Worm (Caenorhabditis elegans): ENCODE results near the gene copd-1.

DNA sequence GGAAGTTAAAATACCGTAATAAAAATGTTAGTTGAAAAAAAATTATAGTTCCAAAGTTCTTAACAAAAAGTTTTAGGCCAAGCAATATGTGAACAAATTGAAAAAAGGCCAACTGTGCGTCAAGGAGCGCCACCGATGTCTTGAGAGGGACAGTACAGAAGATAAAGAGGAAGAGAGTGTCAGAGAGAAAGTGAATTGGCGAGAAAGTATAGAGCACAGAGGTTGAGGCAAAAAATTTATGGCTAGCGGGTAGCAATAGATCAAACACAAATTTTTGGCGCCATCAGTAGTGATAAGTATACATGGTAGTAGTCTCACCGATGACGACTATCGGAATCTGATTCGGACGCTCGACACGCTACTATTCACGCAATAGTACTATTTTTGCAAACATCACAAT, 20.5 kb downstream of the copd-1 start:
- TF ChIP-seq Y5F2A.4 (GFP tag; optimal IDR thresholded peaks at IDR 0.05) (no peak), ceh-32 (tag; optimal IDR thresholded peaks at IDR 0.05; ENCODE audit: poor library complexity) (no peak), madf-5 (GFP tag; IDR thresholded peaks at IDR 0.05) (no peak), nhr-76 (tag; optimal IDR thresholded peaks at IDR 0.05) (no peak), ceh-28 (tag; optimal IDR thresholded peaks at IDR 0.05) (no peak), unc-62 (GFP tag; optimal IDR thresholded peaks at IDR 0.05 in 1 of 2) (no peak), unc-62 (tag; optimal IDR thresholded peaks at IDR 0.05) (no peak), skn-1 (tag; optimal IDR thresholded peaks at IDR 0.05) (no peak), jun-1 (tag; optimal IDR thresholded peaks at IDR 0.05) (no peak), zag-1 (tag; optimal IDR thresholded peaks at IDR 0.05) (no peak), lsy-2 (tag; optimal IDR thresholded peaks at IDR 0.05) (peak in 1 of 2 experiments; percentile 19), mdl-1 (tag; optimal IDR thresholded peaks at IDR 0.05) (no peak)

All from whole organism, L4 larva.